Fruit fly (Drosophila melanogaster) whole organism, adult: Measurements from ENCODE around the gene Nepl3.

Source experiments
- CG11617 ChIP-seq: fragments of 200-800 bp; sonication (Bioruptor generic); optimal IDR thresholded peaks from 2 replicates; lab custom pipeline; 2017; ENCODE audit warnings: mild to moderate bottlenecking, missing biosample characterization, missing genetic modification reagents, missing genetic modification characterization
- CG5204 ChIP-seq: fragments of 200-800 bp; sonication (Bioruptor generic); optimal IDR thresholded peaks from 2 replicates; lab custom pipeline; 2016; ENCODE audit warnings: missing biosample characterization, missing genetic modification characterization
- Clk ChIP-seq: fragments of 200-800 bp; sonication (Bioruptor generic); optimal IDR thresholded peaks from 2 replicates; lab custom pipeline; 2017; ENCODE audit warnings: missing biosample characterization, missing genetic modification characterization
- Mnt ChIP-seq: fragments of 200-800 bp; sonication (Bioruptor generic); optimal IDR thresholded peaks from 2 replicates; lab custom pipeline; 2016; ENCODE audit warnings: missing biosample characterization, mild to moderate bottlenecking, missing genetic modification characterization

DNA sequence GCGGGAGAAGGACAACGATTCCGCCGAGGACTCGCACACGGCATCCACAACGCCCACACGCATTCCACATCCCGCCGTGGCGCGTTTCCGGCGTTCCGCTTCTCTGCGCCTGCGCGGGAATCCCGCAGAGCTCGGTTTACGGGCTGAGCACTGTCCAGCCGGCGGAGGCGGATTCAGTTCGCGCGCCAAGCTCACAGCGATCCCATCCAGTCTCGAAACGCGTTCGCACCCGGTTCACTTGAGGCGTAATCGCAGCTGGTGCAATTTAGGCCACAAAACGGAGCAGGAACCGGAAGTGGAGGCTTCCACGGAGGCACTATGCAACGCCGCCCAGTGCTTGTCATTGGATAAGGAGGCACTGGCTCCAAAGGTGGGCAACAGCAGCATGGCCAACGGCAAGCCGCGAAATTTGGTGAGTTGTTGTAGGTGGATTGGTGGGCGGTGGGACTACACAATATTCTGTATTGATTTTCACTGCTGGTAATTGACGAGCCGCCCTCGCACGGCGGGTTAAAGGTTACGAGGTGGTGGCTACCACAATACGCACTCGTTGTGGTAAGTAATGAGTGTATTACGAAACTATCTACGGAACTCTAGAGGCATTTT, 4.9 kb upstream of the Nepl3 start:
- TF ChIP-seq Clk = no peak
- TF ChIP-seq CG11617 (GFP tag; lab: Kevin White, UChicago) = no peak
- no peak for TF ChIP-seq Mnt (GFP tag; lab: Kevin White, UChicago)
- TF ChIP-seq CG5204 (GFP tag; lab: Kevin White, UChicago) = no peak
